Fruit fly (Drosophila melanogaster): ENCODE data around the gene CG10359.

The CG10359 gene

dm6 chr3L:3634107-3634737 lies 22.2 kb downstream of the CG10359 start (continued):
- peak; percentile 83 for TF ChIP-seq D19A (tag; optimal IDR thresholded peaks at IDR 0.05)
- peak; percentile 49 for TF ChIP-seq CG12299 (tag; optimal IDR thresholded peaks at IDR 0.05)
- no peak for TF ChIP-seq Lim3 (GFP tag; IDR thresholded peaks at IDR 0.05)
- no peak for TF ChIP-seq unc-4 (GFP tag; IDR thresholded peaks at IDR 0.05; ENCODE audit: partially characterized antibody)
- TF ChIP-seq CG11560 (tag; IDR thresholded peaks at IDR 0.05): no peak
- TF ChIP-seq CG4854 (GFP tag; optimal IDR thresholded peaks at IDR 0.05): no peak
- TF ChIP-seq NFAT (GFP tag; IDR thresholded peaks at IDR 0.05): no peak; the same call in 1 of the 2 replicates
- TF ChIP-seq CG10462 (GFP tag; optimal IDR thresholded peaks at IDR 0.05): no peak
- TF ChIP-seq CG12236 (GFP tag; optimal IDR thresholded peaks at IDR 0.05): no peak
- TF ChIP-seq Chrac-16 (GFP tag; optimal IDR thresholded peaks at IDR 0.05): peak; percentile 0
- no peak for TF ChIP-seq YL-1 (GFP tag; optimal IDR thresholded peaks at IDR 0.05)
- no peak for TF ChIP-seq bigmax (GFP tag; optimal IDR thresholded peaks at IDR 0.05)
- TF ChIP-seq nerfin-1 (tag; optimal IDR thresholded peaks at IDR 0.05): peak; percentile 76
- TF ChIP-seq lov (optimal IDR thresholded peaks at IDR 0.05): no peak
- no peak for TF ChIP-seq lov (GFP tag; IDR thresholded peaks at IDR 0.05)
- TF ChIP-seq ttk (GFP tag; IDR thresholded peaks at IDR 0.05): no peak; the same call in 1 of the 2 replicates
- TF ChIP-seq CG13296 (GFP tag; optimal IDR thresholded peaks at IDR 0.05): no peak
- no peak for TF ChIP-seq disco-r (GFP tag; optimal IDR thresholded peaks at IDR 0.05)
- TF ChIP-seq Camta (GFP tag; optimal IDR thresholded peaks at IDR 0.05): no peak
- no peak for TF ChIP-seq CG17912 (GFP tag; optimal IDR thresholded peaks at IDR 0.05)
- no peak for TF ChIP-seq CG16863 (GFP tag; optimal IDR thresholded peaks at IDR 0.05)
- TF ChIP-seq CG6791 (GFP tag; IDR thresholded peaks at IDR 0.05; ENCODE audit: partially characterized antibody): no peak
- TF ChIP-seq CG7556 (GFP tag; optimal IDR thresholded peaks at IDR 0.05): peak; percentile 73
- peak; percentile 69 for TF ChIP-seq Vsx1 (GFP tag; optimal IDR thresholded peaks at IDR 0.05)
- peak; percentile 16 for TF ChIP-seq Meics (GFP tag; optimal IDR thresholded peaks at IDR 0.05)
- TF ChIP-seq CG30431 (GFP tag; optimal IDR thresholded peaks at IDR 0.05): no peak
- TF ChIP-seq Optix (GFP tag; IDR thresholded peaks at IDR 0.05): no peak
- TF ChIP-seq CG30403 (GFP tag; optimal IDR thresholded peaks at IDR 0.05): peak; percentile 49
- no peak for TF ChIP-seq chinmo (GFP tag; IDR thresholded peaks at IDR 0.05; ENCODE audit: partially characterized antibody)
- TF ChIP-seq sna (GFP tag; IDR thresholded peaks at IDR 0.05; ENCODE audit: partially characterized antibody): no peak
- TF ChIP-seq CG17612 (GFP tag; IDR thresholded peaks at IDR 0.05): no peak
- TF ChIP-seq cas (GFP tag; IDR thresholded peaks at IDR 0.05): no peak
- TF ChIP-seq gfzf (GFP tag; optimal IDR thresholded peaks at IDR 0.05): no peak
- no peak for TF ChIP-seq CG1603 (tag; optimal IDR thresholded peaks at IDR 0.05)
- TF ChIP-seq zen2 (GFP tag; IDR thresholded peaks at IDR 0.05; ENCODE audit: partially characterized antibody): no peak
- no peak for TF ChIP-seq Ada2b (GFP tag; IDR thresholded peaks at IDR 0.05)
- no peak for TF ChIP-seq BEAF-32 (GFP tag; optimal IDR thresholded peaks at IDR 0.05)
- TF ChIP-seq CG12071 (GFP tag; optimal IDR thresholded peaks at IDR 0.05): no peak
- TF ChIP-seq CG16813 (GFP tag; IDR thresholded peaks at IDR 0.05; ENCODE audit: partially characterized antibody): no peak
- peak; percentile 32 for TF ChIP-seq nom (GFP tag; optimal IDR thresholded peaks at IDR 0.05)
- no peak for TF ChIP-seq CG13894 (tag; optimal IDR thresholded peaks at IDR 0.05)
- TF ChIP-seq CG4328 (GFP tag; optimal IDR thresholded peaks at IDR 0.05): peak; percentile 8
- peak; percentile 81 for TF ChIP-seq Sox100B (GFP tag; optimal IDR thresholded peaks at IDR 0.05)
- TF ChIP-seq Atf3 (GFP tag; optimal IDR thresholded peaks at IDR 0.05): no peak
- no peak for TF ChIP-seq CG4617 (GFP tag; optimal IDR thresholded peaks at IDR 0.05; ENCODE audit: borderline replicate concordance)
- TF ChIP-seq croc (GFP tag; conservative IDR thresholded peaks at IDR 0.05): peak; percentile 63
- TF ChIP-seq slp2 (GFP tag; optimal IDR thresholded peaks at IDR 0.05): no peak
- TF ChIP-seq hb (GFP tag; IDR thresholded peaks at IDR 0.05; ENCODE audit: partially characterized antibody): no peak
- no peak for TF ChIP-seq pho (GFP tag; optimal IDR thresholded peaks at IDR 0.05)
- TF ChIP-seq Gug (GFP tag; IDR thresholded peaks at IDR 0.05): no peak
